Worm (Caenorhabditis elegans) whole organism, L4 larva: ENCODE data around the gene F40F11.3.

Experiments used
- Y5F2A.4 ChIP-seq: fragments of 200-800 bp; sonication (Bioruptor generic); optimal IDR thresholded peaks from 2 replicates; lab custom pipeline; 2018; ENCODE audit warnings: mild to moderate bottlenecking, missing genetic modification characterization, missing compliant biosample characterization
- fkh-10 ChIP-seq: fragments of 150-350 bp; optimal IDR thresholded peaks from 2 replicates; lab custom pipeline; 2014; ENCODE audit warnings: missing biosample characterization, missing genetic modification reagents, missing genetic modification characterization
- lin-13 ChIP-seq: fragments of 150-350 bp; optimal IDR thresholded peaks from 2 replicates; lab custom pipeline; 2014; ENCODE audit warnings: missing biosample characterization, missing genetic modification reagents, missing genetic modification characterization
- lin-15B ChIP-seq: fragments of 150-350 bp; sonication (generic microtip); optimal IDR thresholded peaks from 3 replicates; lab custom pipeline; 2014; ENCODE audit warnings: missing biosample characterization, missing genetic modification characterization
- nhr-11 ChIP-seq: fragments of 150-350 bp; optimal IDR thresholded peaks from 2 replicates; lab custom pipeline; 2014; ENCODE audit warnings: missing biosample characterization, missing genetic modification characterization

DNA sequence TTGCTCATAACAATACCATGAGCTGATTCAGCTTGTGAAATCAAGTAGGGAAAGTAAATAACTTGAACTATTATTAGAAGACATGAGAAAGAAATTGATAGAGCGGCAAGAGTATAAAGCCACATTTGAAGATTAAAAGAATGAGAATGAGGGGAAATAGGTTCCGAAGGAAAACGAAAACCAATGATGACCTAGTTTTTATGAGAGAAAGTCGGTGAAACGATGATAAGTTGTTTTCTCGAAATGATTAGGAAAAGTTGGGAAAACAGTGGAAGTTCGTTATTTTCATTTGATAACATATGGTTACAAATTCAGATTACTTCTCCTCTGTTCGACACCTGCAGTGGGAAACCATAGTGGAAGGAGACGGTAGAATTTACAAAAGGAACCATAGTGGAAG, 42.0 kb downstream of the F40F11.3 start, which contains the start of gene col-128:
- TF ChIP-seq lin-15B (no peak), fkh-10 (GFP tag; lab: Kevin White, UChicago) (no peak), lin-13 (GFP tag; lab: Kevin White, UChicago) (no peak), Y5F2A.4 (GFP tag; lab: Kevin White, UChicago) (no peak), nhr-11 (tag; lab: Kevin White, UChicago) (no peak)
